Fruit fly (Drosophila melanogaster): ENCODE data around the gene mRpS7.
A peak's percentile ranks its signal among the peaks of the same experiment; 100 is the strongest.

- TF ChIP-seq sv (GFP tag; optimal IDR thresholded peaks at IDR 0.05), result peak; percentile 10
- no peak for TF ChIP-seq usp (GFP tag; optimal IDR thresholded peaks at IDR 0.05)
- peak; percentile 34 for TF ChIP-seq ey (GFP tag; optimal IDR thresholded peaks at IDR 0.05)
- no peak for TF ChIP-seq Dfd (GFP tag; optimal IDR thresholded peaks at IDR 0.05)
- TF ChIP-seq fru (GFP tag; optimal IDR thresholded peaks at IDR 0.05), result no peak
- no peak for TF ChIP-seq lola (GFP tag; optimal IDR thresholded peaks at IDR 0.05)
Observed at dm6 chr2L:10426534-10427048, 40.1 kb downstream of the mRpS7 start, which contains the start of the genes SmB and KdelR.
